Worm (Caenorhabditis elegans) whole organism, late embryonic: Measurements from ENCODE around the gene Y105C5A.1272.

ENCODE experiments used
- T23F11.4 ChIP-seq: fragments of 200-800 bp; sonication (Bioruptor generic); optimal IDR thresholded peaks from 2 replicates; lab custom pipeline; 2018; ENCODE audit warnings: mild to moderate bottlenecking, missing genetic modification characterization, missing compliant biosample characterization
- ama-1 ChIP-seq: fragments of 150-350 bp; optimal IDR thresholded peaks from 2 replicates; lab custom pipeline; 2014
- ceh-19 ChIP-seq: fragments of 200-800 bp; sonication (Bioruptor generic); optimal IDR thresholded peaks from 2 replicates; lab custom pipeline; 2018; ENCODE audit warnings: mild to moderate bottlenecking, missing genetic modification characterization, missing compliant biosample characterization
- ceh-9 ChIP-seq: sonication (generic microtip); optimal IDR thresholded peaks from 2 replicates; lab custom pipeline; 2016; ENCODE audit warnings: mild to moderate bottlenecking, missing genetic modification characterization, inconsistent platforms, missing compliant biosample characterization
- dmd-4 ChIP-seq: sonication (generic microtip); optimal IDR thresholded peaks from 2 replicates; lab custom pipeline; 2016; ENCODE audit warnings: borderline replicate concordance, missing genetic modification characterization, missing compliant biosample characterization
- ets-4 ChIP-seq: sonication (generic microtip); optimal IDR thresholded peaks from 2 replicates; lab custom pipeline; 2016; ENCODE audit warnings: missing genetic modification characterization, missing compliant biosample characterization
- fkh-10 ChIP-seq: fragments of 150-350 bp; optimal IDR thresholded peaks from 2 replicates; lab custom pipeline; 2014; ENCODE audit warnings: missing biosample characterization, missing genetic modification reagents, missing genetic modification characterization
- gmeb-2 ChIP-seq: sonication (generic microtip); optimal IDR thresholded peaks from 2 replicates; lab custom pipeline; 2016; ENCODE audit warnings: missing genetic modification characterization, inconsistent platforms, missing compliant biosample characterization
- hlh-30 ChIP-seq: sonication (generic microtip); optimal IDR thresholded peaks from 2 replicates; lab custom pipeline; 2017; ENCODE audit warnings: antibody characterized with exemption, missing genetic modification characterization, missing compliant biosample characterization; ENCODE audit not compliant: insufficient read depth
- npax-4 ChIP-seq: sonication (generic microtip); optimal IDR thresholded peaks from 2 replicates; lab custom pipeline; 2016; ENCODE audit warnings: missing genetic modification characterization, missing compliant biosample characterization
- pha-2 ChIP-seq: sonication (generic microtip); optimal IDR thresholded peaks from 2 replicates; lab custom pipeline; 2017; ENCODE audit warnings: mild to moderate bottlenecking, missing genetic modification characterization, missing compliant biosample characterization
- tbx-7 ChIP-seq: sonication (generic microtip); optimal IDR thresholded peaks from 2 replicates; lab custom pipeline; 2016; ENCODE audit warnings: missing genotype, missing genetic modification characterization, missing compliant biosample characterization
- unc-86 ChIP-seq: sonication (generic microtip); optimal IDR thresholded peaks from 2 replicates; lab custom pipeline; 2016; ENCODE audit warnings: missing genetic modification characterization, missing compliant biosample characterization

ce11 chrIV:15640852-15641251, 5.9 kb upstream of the Y105C5A.1272 start, which contains the start of gene Y105C5A.13:
- TF ChIP-seq gmeb-2 (tag; lab: Kevin White, UChicago): no peak
- no peak for TF ChIP-seq npax-4
- no peak for TF ChIP-seq fkh-10 (GFP tag; lab: Kevin White, UChicago)
- no peak for TF ChIP-seq ets-4 (tag; lab: Kevin White, UChicago)
- no peak for TF ChIP-seq tbx-7 (tag; lab: Kevin White, UChicago)
- no peak for TF ChIP-seq unc-86 (tag; lab: Kevin White, UChicago)
- no peak for TF ChIP-seq ceh-9
- TF ChIP-seq pha-2: no peak
- no peak for TF ChIP-seq ama-1 (lab: Kevin White, UChicago)
- TF ChIP-seq ceh-19: no peak
- TF ChIP-seq hlh-30 (tag; lab: Kevin White, UChicago): no peak
- TF ChIP-seq T23F11.4 (GFP tag; lab: Kevin White, UChicago): no peak
- TF ChIP-seq dmd-4 (tag; lab: Kevin White, UChicago): no peak
